Fruit fly (Drosophila melanogaster) whole organism, wandering third instar larva: ENCODE data around the gene Arp1.

Source experiments
- CG32264 ChIP-seq: fragments of 200-800 bp; sonication (Bioruptor generic); optimal IDR thresholded peaks from 2 replicates; lab custom pipeline; 2016; ENCODE audit warnings: missing biosample characterization, missing genetic modification characterization
- CG9705 ChIP-seq: fragments of 200-800 bp; sonication (Bioruptor generic); optimal IDR thresholded peaks from 2 replicates; lab custom pipeline; 2018; ENCODE audit warnings: missing biosample characterization, mild to moderate bottlenecking, missing genetic modification characterization
- CrebA ChIP-seq: fragments of 200-800 bp; sonication (Bioruptor generic); optimal IDR thresholded peaks from 2 replicates; lab custom pipeline; 2016; ENCODE audit warnings: missing biosample characterization, mild to moderate bottlenecking, missing genetic modification characterization, borderline replicate concordance
- Dif ChIP-seq: fragments of 200-275, 200-300 bp; sonication (Bioruptor generic); optimal IDR thresholded peaks from 2 replicates; lab custom pipeline; 2018; ENCODE audit warnings: missing biosample characterization, missing genetic modification characterization; ENCODE audit not compliant: partially characterized antibody
- GATAd ChIP-seq: sonication (Bioruptor generic); optimal IDR thresholded peaks from 2 replicates; lab custom pipeline; 2016; ENCODE audit warnings: missing biosample characterization, missing genetic modification characterization
- HLH106 ChIP-seq: fragments of 200-800 bp; optimal IDR thresholded peaks from 3 replicates; lab custom pipeline; 2019; ENCODE audit warnings: missing biosample characterization, mild to moderate bottlenecking, missing genetic modification characterization, moderate library complexity
- Hnf4 ChIP-seq: fragments of 200-800 bp; sonication (Bioruptor generic); optimal IDR thresholded peaks from 2 replicates; lab custom pipeline; 2016; ENCODE audit warnings: missing biosample characterization, mild to moderate bottlenecking, missing genetic modification characterization
- Hr83 ChIP-seq: fragments of 200-300 bp; sonication (Bioruptor generic); optimal IDR thresholded peaks from 2 replicates; lab custom pipeline; 2016; ENCODE audit warnings: missing biosample characterization, mild to moderate bottlenecking, missing genetic modification characterization, moderate library complexity; ENCODE audit not compliant: poor library complexity, severe bottlenecking
- Jra ChIP-seq: sonication (Bioruptor generic); optimal IDR thresholded peaks from 2 replicates; lab custom pipeline; 2016; ENCODE audit warnings: missing biosample characterization, missing genetic modification characterization
- Mio ChIP-seq: sonication (Bioruptor generic); optimal IDR thresholded peaks from 2 replicates; lab custom pipeline; 2016; ENCODE audit warnings: missing biosample characterization, missing genetic modification characterization
- Myc ChIP-seq: fragments of >200 bp; optimal IDR thresholded peaks from 2 replicates; lab custom pipeline; 2017
- N ChIP-seq: fragments of >200 bp; optimal IDR thresholded peaks from 2 replicates; lab custom pipeline; 2018; ENCODE audit warnings: missing biosample characterization, missing external identifiers, missing genetic modification characterization
- Rel ChIP-seq, 2 experiments: fragments of 200-800 bp; sonication (Bioruptor generic) in 1 of 2; optimal IDR thresholded peaks; 2 replicates in 1 of 2; 3 replicates in 1 of 2; lab custom pipeline; 2016 to 2019; ENCODE audit warnings: mild to moderate bottlenecking in 2 of 2, missing biosample characterization in 2 of 2, missing genetic modification characterization in 2 of 2, moderate library complexity in 1 of 2
- Sp1 ChIP-seq: fragments of 200-800 bp; sonication (Bioruptor generic); optimal IDR thresholded peaks from 3 replicates; lab custom pipeline; 2019; ENCODE audit warnings: missing biosample characterization, mild to moderate bottlenecking, missing genetic modification characterization, moderate library complexity
- br ChIP-seq: fragments of 200-800 bp; sonication (Bioruptor generic); optimal IDR thresholded peaks from 2 replicates; lab custom pipeline; 2016; ENCODE audit warnings: missing biosample characterization, missing genetic modification characterization
- brk ChIP-seq: fragments of 200-800 bp; sonication (Bioruptor generic); optimal IDR thresholded peaks from 2 replicates; lab custom pipeline; 2016; ENCODE audit warnings: missing biosample characterization, mild to moderate bottlenecking, missing genetic modification characterization
- dl ChIP-seq, 2 experiments: fragments of 175-275, 200-275 bp in 1 of 2; fragments of 200-275 bp in 1 of 2; sonication (Bioruptor generic); optimal IDR thresholded peaks; lab custom pipeline; 2018; ENCODE audit warnings: mild to moderate bottlenecking in 2 of 2, missing biosample characterization in 2 of 2, missing genetic modification characterization in 2 of 2, moderate library complexity in 2 of 2; ENCODE audit not compliant: partially characterized antibody in 2 of 2, insufficient read depth in 1 of 2
- dmrt93B ChIP-seq: fragments of 200-800 bp; sonication (Bioruptor generic); optimal IDR thresholded peaks from 2 replicates; lab custom pipeline; 2018; ENCODE audit warnings: missing biosample characterization, mild to moderate bottlenecking, missing genetic modification characterization
- dsf ChIP-seq: sonication (Bioruptor generic); optimal IDR thresholded peaks from 2 replicates; lab custom pipeline; 2016; ENCODE audit warnings: missing biosample characterization, missing genetic modification characterization, borderline replicate concordance
- ey ChIP-seq: fragments of 200-800 bp; sonication (Bioruptor generic); optimal IDR thresholded peaks from 2 replicates; lab custom pipeline; 2016; ENCODE audit warnings: missing biosample characterization, missing genetic modification characterization
- foxo ChIP-seq, 2 experiments: fragments of 200-800 bp; sonication (Bioruptor generic); optimal IDR thresholded peaks; 2 replicates in 1 of 2; 3 replicates in 1 of 2; lab custom pipeline; 2016 to 2017; ENCODE audit warnings: missing biosample characterization in 2 of 2, missing genetic modification characterization in 2 of 2
- fru ChIP-seq: fragments of 200-800 bp; sonication (Bioruptor generic); optimal IDR thresholded peaks from 3 replicates; lab custom pipeline; 2016; ENCODE audit warnings: missing biosample characterization, mild to moderate bottlenecking, missing genetic modification characterization
- h ChIP-seq: fragments of 200-800 bp; sonication (Bioruptor generic); optimal IDR thresholded peaks from 3 replicates; lab custom pipeline; 2016; ENCODE audit warnings: missing biosample characterization, mild to moderate bottlenecking, missing genetic modification characterization
- jim ChIP-seq: fragments of 175-275, 200-325 bp; sonication (Bioruptor generic); optimal IDR thresholded peaks from 2 replicates; lab custom pipeline; 2016; ENCODE audit warnings: missing biosample characterization, mild to moderate bottlenecking, missing genetic modification characterization
- lola ChIP-seq: fragments of >200 bp; optimal IDR thresholded peaks from 2 replicates; lab custom pipeline; 2017; ENCODE audit warnings: missing biosample characterization, missing genetic modification characterization
- psq ChIP-seq: fragments of 200-800 bp; sonication (Bioruptor generic); optimal IDR thresholded peaks from 3 replicates; lab custom pipeline; 2017; ENCODE audit warnings: missing biosample characterization, mild to moderate bottlenecking, missing genetic modification characterization, moderate library complexity
- sage ChIP-seq: fragments of 200-800 bp; sonication (Bioruptor generic); optimal IDR thresholded peaks from 2 replicates; lab custom pipeline; 2016; ENCODE audit warnings: missing biosample characterization, mild to moderate bottlenecking, missing genetic modification characterization
- sv ChIP-seq: fragments of 200-800 bp; sonication (Bioruptor generic); optimal IDR thresholded peaks from 3 replicates; lab custom pipeline; 2016; ENCODE audit warnings: missing biosample characterization, missing genetic modification characterization
- tai ChIP-seq: sonication (Bioruptor generic); optimal IDR thresholded peaks from 2 replicates; lab custom pipeline; 2016; ENCODE audit warnings: missing biosample characterization, missing genetic modification characterization
- usp ChIP-seq: fragments of >200 bp; optimal IDR thresholded peaks from 2 replicates; lab custom pipeline; 2017; ENCODE audit warnings: missing biosample characterization, missing genetic modification characterization
- woc ChIP-seq: sonication (Bioruptor generic); optimal IDR thresholded peaks from 2 replicates; lab custom pipeline; 2016; ENCODE audit warnings: missing biosample characterization, mild to moderate bottlenecking, missing genetic modification characterization

Gene Arp1

dm6 chr3R:12697022-12697421, 5.5 kb downstream of the Arp1 start, which contains the start of gene Past1:
Gene Past1 (plus strand): TSS chr3R:12697322.
- TF ChIP-seq N (GFP tag; lab: Kevin White, UChicago) = no peak
- no peak for TF ChIP-seq dmrt93B (GFP tag; lab: Kevin White, UChicago)
- TF ChIP-seq HLH106 = no peak
- no peak for TF ChIP-seq Dif
- no peak for TF ChIP-seq lola (GFP tag; lab: Kevin White, UChicago)
- TF ChIP-seq CG32264 (GFP tag; lab: Kevin White, UChicago) = no peak
- TF ChIP-seq GATAd (GFP tag; lab: Kevin White, UChicago) = no peak
- no peak for TF ChIP-seq dsf
- TF ChIP-seq brk (GFP tag; lab: Kevin White, UChicago) = no peak
- TF ChIP-seq h (GFP tag; lab: Kevin White, UChicago) = no peak
- TF ChIP-seq foxo (GFP tag; optimal IDR thresholded peaks at IDR 0.05; lab: Kevin White, UChicago) = no peak
- no peak for TF ChIP-seq dl (GFP tag; optimal IDR thresholded peaks at IDR 0.05; lab: Kevin White, UChicago; ENCODE audit: insufficient read depth in 1 of 2, partially characterized antibody in 2 of 2)
- no peak for TF ChIP-seq Myc (lab: Kevin White, UChicago)
- TF ChIP-seq, all 38 proteins: peak for 0

DNA sequence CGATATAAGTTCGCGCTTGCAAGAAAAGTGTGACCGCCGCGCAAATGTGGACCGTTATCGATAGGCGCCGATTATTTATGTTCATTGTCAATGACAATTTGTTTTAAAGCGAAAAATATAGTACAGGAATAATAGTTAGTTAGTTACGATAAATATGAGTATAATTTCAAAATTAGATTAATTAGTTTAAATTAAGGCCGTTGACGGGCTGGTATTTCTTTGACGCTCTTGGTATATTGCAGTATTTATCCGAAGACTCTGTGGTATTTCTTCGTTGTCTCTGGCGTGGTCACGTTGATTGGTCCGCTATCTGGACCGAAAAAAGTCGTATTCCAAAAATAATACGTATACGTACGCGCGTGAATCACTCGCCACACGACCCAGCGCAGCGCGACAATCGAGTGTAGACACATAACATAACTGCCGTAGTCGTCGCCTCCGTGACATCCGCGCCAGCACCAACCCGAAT, 6.1 kb downstream of the Arp1 start:
- TF ChIP-seq Sp1 (peak; percentile 36), jim (GFP tag; lab: Kevin White, UChicago) (no peak), Mio (GFP tag; lab: Kevin White, UChicago) (no peak), woc (GFP tag; lab: Kevin White, UChicago) (no peak), lola (GFP tag; lab: Kevin White, UChicago) (no peak), GATAd (GFP tag; lab: Kevin White, UChicago) (no peak), Rel (GFP tag; optimal IDR thresholded peaks at IDR 0.05; lab: Kevin White, UChicago) (no peak), Rel (tag; optimal IDR thresholded peaks at IDR 0.05; lab: Kevin White, UChicago) (peak; percentile 49), br (no peak), Myc (lab: Kevin White, UChicago) (no peak), h (GFP tag; lab: Kevin White, UChicago) (peak; percentile 68), CrebA (no peak), HLH106 (peak; percentile 18), Jra (GFP tag; lab: Kevin White, UChicago) (peak; percentile 28), ey (GFP tag; lab: Kevin White, UChicago) (no peak), usp (no peak)

- no peak for TF ChIP-seq woc (GFP tag; lab: Kevin White, UChicago)
- TF ChIP-seq fru (GFP tag; lab: Kevin White, UChicago) = no peak
- TF ChIP-seq jim (GFP tag; lab: Kevin White, UChicago) = no peak
- no peak for TF ChIP-seq Hnf4
- TF ChIP-seq dsf = no peak
- no peak for TF ChIP-seq Sp1
- no peak for TF ChIP-seq Rel (GFP tag; optimal IDR thresholded peaks at IDR 0.05; lab: Kevin White, UChicago)
- TF ChIP-seq Rel (tag; optimal IDR thresholded peaks at IDR 0.05; lab: Kevin White, UChicago) = no peak
- TF ChIP-seq, all 38 proteins: peak for 0
Measured at dm6 chr3R:12698363-12698762, 6.8 kb downstream of the Arp1 start.

- no peak for TF ChIP-seq Hr83
- no peak for TF ChIP-seq tai
- TF ChIP-seq sv (GFP tag; lab: Kevin White, UChicago) = no peak
- TF ChIP-seq HLH106 = no peak
- TF ChIP-seq jim (GFP tag; lab: Kevin White, UChicago) = no peak
- TF ChIP-seq Rel (GFP tag; optimal IDR thresholded peaks at IDR 0.05; lab: Kevin White, UChicago) = no peak
- TF ChIP-seq Rel (tag; optimal IDR thresholded peaks at IDR 0.05; lab: Kevin White, UChicago) = no peak
- no peak for TF ChIP-seq psq (GFP tag; lab: Kevin White, UChicago)
- no peak for TF ChIP-seq CG9705 (GFP tag; lab: Kevin White, UChicago)
- no peak for TF ChIP-seq GATAd (GFP tag; lab: Kevin White, UChicago)
- no peak for TF ChIP-seq sage (GFP tag; lab: Kevin White, UChicago)
- no peak for TF ChIP-seq ey (GFP tag; lab: Kevin White, UChicago)
- TF ChIP-seq CrebA = no peak
Measured at dm6 chr3R:12699620-12700378, 8.3 kb downstream of the Arp1 start.
